Worm (Caenorhabditis elegans): Measurements from ENCODE around the gene hach-1.

ce11 chrIII:5550193-5550592 is 5.1 kb upstream of the hach-1 start:
- no peak for TF ChIP-seq him-1 (tag; optimal IDR thresholded peaks at IDR 0.05)
- no peak for TF ChIP-seq W03F9.2 (tag; optimal IDR thresholded peaks at IDR 0.05)
